Worm (Caenorhabditis elegans) whole organism, L3 larva: ENCODE results near the gene vab-3.

ENCODE experiments used
- ceh-28 ChIP-seq: fragments of 150-350 bp; optimal IDR thresholded peaks from 2 replicates; lab custom pipeline; 2014; ENCODE audit warnings: missing biosample characterization, missing genetic modification reagents, missing genetic modification characterization
- egl-27 ChIP-seq: sonication (generic microtip); optimal IDR thresholded peaks from 4 replicates; lab custom pipeline; 2017; ENCODE audit warnings: missing biosample characterization, missing genetic modification reagents, missing genetic modification characterization
- eor-1 ChIP-seq, 2 experiments: fragments of 150-350 bp; optimal IDR thresholded peaks; 2 replicates each; lab custom pipeline; 2014 to 2018; ENCODE audit warnings: missing biosample characterization in 2 of 2, missing genetic modification characterization in 2 of 2
- jun-1 ChIP-seq: fragments of 150-350 bp; optimal IDR thresholded peaks from 2 replicates; lab custom pipeline; 2014; ENCODE audit warnings: missing biosample characterization, missing genetic modification reagents, missing genetic modification characterization
- lin-39 ChIP-seq: fragments of 150-350 bp; optimal IDR thresholded peaks from 2 replicates; lab custom pipeline; 2018; ENCODE audit warnings: missing biosample characterization, missing genetic modification reagents, missing genetic modification characterization
- nhr-11 ChIP-seq: fragments of 150-350 bp; optimal IDR thresholded peaks from 2 replicates; lab custom pipeline; 2014; ENCODE audit warnings: missing biosample characterization, missing genetic modification characterization
- nhr-77 ChIP-seq: fragments of 150-350 bp; optimal IDR thresholded peaks from 2 replicates; lab custom pipeline; 2014; ENCODE audit warnings: missing biosample characterization, missing genetic modification characterization
- unc-39 ChIP-seq: sonication (generic microtip); optimal IDR thresholded peaks from 4 replicates; lab custom pipeline; 2017; ENCODE audit warnings: missing biosample characterization, missing genetic modification characterization
- ztf-4 ChIP-seq: fragments of 150-350 bp; optimal IDR thresholded peaks from 2 replicates; lab custom pipeline; 2014; ENCODE audit warnings: missing biosample characterization, missing genetic modification characterization

DNA sequence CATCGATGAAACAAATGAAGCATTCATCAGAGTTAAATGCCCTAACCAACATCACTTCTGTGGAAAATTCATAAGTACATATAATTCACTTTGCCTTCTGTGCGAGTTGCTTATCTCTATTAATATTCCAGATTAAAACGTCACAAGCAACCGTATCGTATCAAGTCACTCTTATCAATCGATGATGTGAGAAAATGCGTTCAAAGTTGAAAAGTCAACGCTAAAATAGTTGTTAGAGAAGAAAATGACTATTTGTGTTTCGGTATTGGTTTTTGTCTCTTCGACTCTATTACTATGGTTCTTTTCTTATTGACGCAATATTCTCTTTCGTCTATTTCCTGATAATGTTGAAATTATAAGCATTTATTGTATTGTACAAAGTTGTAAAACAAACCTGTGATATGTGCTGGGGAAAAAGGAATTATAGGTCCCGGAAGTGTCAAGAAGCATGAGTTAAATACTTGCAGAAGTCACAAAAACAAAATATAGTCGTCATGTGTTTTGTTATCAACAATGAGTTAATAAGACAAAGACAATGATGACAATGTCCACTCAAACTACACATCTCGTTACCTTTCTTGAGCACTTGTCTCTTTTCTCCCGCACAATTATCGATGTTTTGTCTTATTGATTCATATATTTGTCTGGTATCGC lies 32.6 kb downstream of the vab-3 start:
- TF ChIP-seq nhr-11 (tag; lab: Kevin White, UChicago) (no peak), jun-1 (no peak), eor-1 (tag; optimal IDR thresholded peaks at IDR 0.05; lab: Kevin White, UChicago) (no peak), unc-39 (tag; lab: Kevin White, UChicago) (no peak), ceh-28 (tag; lab: Kevin White, UChicago) (no peak), lin-39 (tag; lab: Kevin White, UChicago) (no peak), ztf-4 (tag; lab: Kevin White, UChicago) (no peak), egl-27 (no peak), nhr-77 (tag; lab: Kevin White, UChicago) (no peak)
